Fruit fly (Drosophila melanogaster): ENCODE results near the gene Rbf2.

Rbf2 gene

dm6 chr3R:15930050-15930449, 35.2 kb upstream of the Rbf2 start:
- TF ChIP-seq CG32121 (GFP tag; IDR thresholded peaks at IDR 0.05) (no peak), CG9948 (tag; optimal IDR thresholded peaks at IDR 0.05) (no peak), CG8159 (tag; optimal IDR thresholded peaks at IDR 0.05) (no peak), CG34367 (tag; optimal IDR thresholded peaks at IDR 0.05) (no peak), gl (tag; optimal IDR thresholded peaks at IDR 0.05) (no peak), Snoo (tag; optimal IDR thresholded peaks at IDR 0.05) (no peak), D1 (tag; optimal IDR thresholded peaks at IDR 0.05) (no peak), CG14655 (GFP tag; optimal IDR thresholded peaks at IDR 0.05) (no peak), CG4496 (GFP tag; IDR thresholded peaks at IDR 0.05) (no peak), rn (GFP tag; IDR thresholded peaks at IDR 0.05) (no peak), Ets98B (GFP tag; IDR thresholded peaks at IDR 0.05) (no peak), CG17806 (tag; optimal IDR thresholded peaks at IDR 0.05) (no peak), fd96Ca (GFP tag; IDR thresholded peaks at IDR 0.05) (no peak), EcR (GFP tag; optimal IDR thresholded peaks at IDR 0.05) (no peak)

dm6 chr3R:15933609-15934232, 31.5 kb upstream of the Rbf2 start, which contains the start of the genes CG5478 and blp:
TSS of gene CG5478 (minus strand) at chr3R:15933734.
TSS of gene blp (plus strand) at chr3R:15933847.
- TF ChIP-seq CG15710 (tag; optimal IDR thresholded peaks at IDR 0.05) (no peak), CG4496 (GFP tag; IDR thresholded peaks at IDR 0.05) (0 out of 3 replicates have a peak, but pooled peaks have one; percentile 8), fd96Ca (GFP tag; IDR thresholded peaks at IDR 0.05) (no peak), CG32121 (GFP tag; IDR thresholded peaks at IDR 0.05) (no peak), CG8159 (tag; optimal IDR thresholded peaks at IDR 0.05) (no peak), CG12605 (GFP tag; IDR thresholded peaks at IDR 0.05) (no peak)

dm6 chr3R:15934952-15935351, 30.3 kb upstream of the Rbf2 start, which contains the start of gene Sap47:
TSS of gene Sap47 (plus strand) at chr3R:15935100.
- TF ChIP-seq Snoo (tag; optimal IDR thresholded peaks at IDR 0.05) (no peak), CG8159 (tag; optimal IDR thresholded peaks at IDR 0.05) (no peak), CG8301 (tag; optimal IDR thresholded peaks at IDR 0.05) (no peak), CG9948 (tag; optimal IDR thresholded peaks at IDR 0.05) (no peak), fd96Ca (GFP tag; IDR thresholded peaks at IDR 0.05) (no peak), CG4496 (GFP tag; IDR thresholded peaks at IDR 0.05) (0 out of 3 replicates have a peak, but pooled peaks have one; percentile 12), CG14655 (GFP tag; optimal IDR thresholded peaks at IDR 0.05) (no peak), CG32121 (GFP tag; IDR thresholded peaks at IDR 0.05) (peak; percentile 18; the same call in 1 of the 2 replicates), gl (tag; optimal IDR thresholded peaks at IDR 0.05) (no peak), D1 (tag; optimal IDR thresholded peaks at IDR 0.05) (no peak), CG13204 (GFP tag; optimal IDR thresholded peaks at IDR 0.05) (no peak), rn (GFP tag; IDR thresholded peaks at IDR 0.05) (no peak)

dm6 chr3R:15935538-15935937, 29.7 kb upstream of the Rbf2 start:
- TF ChIP-seq CG32121 (GFP tag; IDR thresholded peaks at IDR 0.05): no peak
- TF ChIP-seq EcR (GFP tag; optimal IDR thresholded peaks at IDR 0.05): no peak
- no peak for TF ChIP-seq D1 (tag; optimal IDR thresholded peaks at IDR 0.05)

- TF ChIP-seq D1 (tag; optimal IDR thresholded peaks at IDR 0.05) (no peak), Snoo (tag; optimal IDR thresholded peaks at IDR 0.05) (no peak), CG14655 (GFP tag; optimal IDR thresholded peaks at IDR 0.05) (no peak), EcR (GFP tag; optimal IDR thresholded peaks at IDR 0.05) (no peak), CG34367 (tag; optimal IDR thresholded peaks at IDR 0.05) (no peak), CG4496 (GFP tag; IDR thresholded peaks at IDR 0.05) (no peak), CG17806 (tag; optimal IDR thresholded peaks at IDR 0.05) (no peak), CG8159 (tag; optimal IDR thresholded peaks at IDR 0.05) (no peak), CG9948 (tag; optimal IDR thresholded peaks at IDR 0.05) (no peak), Ets98B (GFP tag; IDR thresholded peaks at IDR 0.05) (no peak), CG10348 (GFP tag; IDR thresholded peaks at IDR 0.05) (no peak), CG8301 (tag; optimal IDR thresholded peaks at IDR 0.05) (no peak), CG13204 (GFP tag; optimal IDR thresholded peaks at IDR 0.05) (no peak), gl (tag; optimal IDR thresholded peaks at IDR 0.05) (no peak), CG12605 (GFP tag; IDR thresholded peaks at IDR 0.05) (no peak)
Observed at dm6 chr3R:15937708-15938107, 27.5 kb upstream of the Rbf2 start.

dm6 chr3R:15947605-15948004, 17.6 kb upstream of the Rbf2 start:
- TF ChIP-seq Ets98B (GFP tag; IDR thresholded peaks at IDR 0.05) (no peak), CG8159 (tag; optimal IDR thresholded peaks at IDR 0.05) (no peak), CG8301 (tag; optimal IDR thresholded peaks at IDR 0.05) (no peak), CG34367 (tag; optimal IDR thresholded peaks at IDR 0.05) (no peak), gl (tag; optimal IDR thresholded peaks at IDR 0.05) (no peak), fd96Ca (GFP tag; IDR thresholded peaks at IDR 0.05) (no peak), CG14655 (GFP tag; optimal IDR thresholded peaks at IDR 0.05) (no peak), CG13204 (GFP tag; optimal IDR thresholded peaks at IDR 0.05) (no peak), CG12605 (GFP tag; IDR thresholded peaks at IDR 0.05) (no peak), CG15710 (tag; optimal IDR thresholded peaks at IDR 0.05) (no peak), D1 (tag; optimal IDR thresholded peaks at IDR 0.05) (no peak), rn (GFP tag; IDR thresholded peaks at IDR 0.05) (no peak), CG17806 (tag; optimal IDR thresholded peaks at IDR 0.05) (no peak), CG32121 (GFP tag; IDR thresholded peaks at IDR 0.05) (no peak), Pif1B (GFP tag; optimal IDR thresholded peaks at IDR 0.05) (no peak), Snoo (tag; optimal IDR thresholded peaks at IDR 0.05) (no peak), CG9948 (tag; optimal IDR thresholded peaks at IDR 0.05) (no peak), CG10348 (GFP tag; IDR thresholded peaks at IDR 0.05) (no peak)

dm6 chr3R:15950843-15951242, 14.4 kb upstream of the Rbf2 start, which contains the start of the genes CG31088 and CG46383:
TSS of gene CG31088 (minus strand) at chr3R:15950943.
TSS of gene CG46383 (minus strand) at chr3R:15950943.
- TF ChIP-seq CG15710 (tag; optimal IDR thresholded peaks at IDR 0.05) (no peak), Pif1B (GFP tag; optimal IDR thresholded peaks at IDR 0.05) (no peak), CG4496 (GFP tag; IDR thresholded peaks at IDR 0.05) (no peak), EcR (GFP tag; optimal IDR thresholded peaks at IDR 0.05) (no peak), fd96Ca (GFP tag; IDR thresholded peaks at IDR 0.05) (no peak), CG14655 (GFP tag; optimal IDR thresholded peaks at IDR 0.05) (no peak), Snoo (tag; optimal IDR thresholded peaks at IDR 0.05) (no peak), D1 (tag; optimal IDR thresholded peaks at IDR 0.05) (no peak), CG34367 (tag; optimal IDR thresholded peaks at IDR 0.05) (no peak), CG17806 (tag; optimal IDR thresholded peaks at IDR 0.05) (no peak), CG13204 (GFP tag; optimal IDR thresholded peaks at IDR 0.05) (no peak), gl (tag; optimal IDR thresholded peaks at IDR 0.05) (no peak), Ets98B (GFP tag; IDR thresholded peaks at IDR 0.05) (no peak), CG8301 (tag; optimal IDR thresholded peaks at IDR 0.05) (no peak), CG32121 (GFP tag; IDR thresholded peaks at IDR 0.05) (no peak)

Measured in whole organism, pupa.